Fruit fly (Drosophila melanogaster) whole organism, pupa: ENCODE measurements around the gene bcn92.

Source experiments
- CG10348 ChIP-seq: fragments of 200-800 bp; sonication (Bioruptor generic); IDR thresholded peaks from 2 replicates; pipeline ENCODE4 v1.3.6; 2022; ENCODE audit warnings: missing biosample characterization, missing genetic modification characterization
- CG12605 ChIP-seq: fragments of 200-800 bp; sonication (Bioruptor generic); IDR thresholded peaks from 2 replicates; pipeline ENCODE4 v1.3.6; 2022; ENCODE audit warnings: missing biosample characterization, missing genetic modification characterization
- CG13204 ChIP-seq: fragments of 200-800 bp; sonication (Bioruptor generic); optimal IDR thresholded peaks from 2 replicates; lab custom pipeline; 2018; ENCODE audit warnings: missing biosample characterization, mild to moderate bottlenecking, missing genetic modification characterization, moderate library complexity
- CG14655 ChIP-seq: fragments of 200-800 bp; sonication (Bioruptor generic); optimal IDR thresholded peaks from 3 replicates; lab custom pipeline; 2017; ENCODE audit warnings: mild to moderate bottlenecking, missing biosample characterization, missing genetic modification reagents, missing genetic modification characterization
- CG15710 ChIP-seq: fragments of 200-800 bp; sonication (Bioruptor generic); optimal IDR thresholded peaks from 2 replicates; lab custom pipeline; 2018; ENCODE audit warnings: missing biosample characterization, mild to moderate bottlenecking, missing genetic modification characterization, moderate library complexity
- CG17806 ChIP-seq: fragments of 200-800 bp; sonication (Bioruptor generic); optimal IDR thresholded peaks from 2 replicates; lab custom pipeline; 2018; ENCODE audit warnings: missing biosample characterization, mild to moderate bottlenecking, missing genetic modification characterization, moderate library complexity
- CG32121 ChIP-seq: fragments of 200-800 bp; sonication (Bioruptor generic); IDR thresholded peaks from 2 replicates; pipeline ENCODE4 v1.3.6; 2022; ENCODE audit warnings: missing biosample characterization, missing genetic modification characterization
- CG34367 ChIP-seq: fragments of 200-800 bp; sonication (Bioruptor generic); optimal IDR thresholded peaks from 2 replicates; lab custom pipeline; 2018; ENCODE audit warnings: missing biosample characterization, mild to moderate bottlenecking, missing genetic modification characterization
- CG4496 ChIP-seq: fragments of 200-800 bp; sonication (Bioruptor generic); IDR thresholded peaks from 3 replicates; pipeline ENCODE4 v1.3.6; 2022; ENCODE audit warnings: missing biosample characterization, missing genetic modification characterization
- CG8159 ChIP-seq: fragments of 200-800 bp; sonication (Bioruptor generic); optimal IDR thresholded peaks from 3 replicates; lab custom pipeline; 2018; ENCODE audit warnings: missing biosample characterization, mild to moderate bottlenecking, missing genetic modification characterization, moderate library complexity
- CG8301 ChIP-seq: fragments of 200-800 bp; sonication (Bioruptor generic); optimal IDR thresholded peaks from 2 replicates; lab custom pipeline; 2018; ENCODE audit warnings: missing biosample characterization, mild to moderate bottlenecking, missing genetic modification characterization
- D1 ChIP-seq: fragments of 200-800 bp; sonication (Bioruptor generic); optimal IDR thresholded peaks from 2 replicates; lab custom pipeline; 2018; ENCODE audit warnings: missing biosample characterization, mild to moderate bottlenecking, missing genetic modification characterization, moderate library complexity
- EcR ChIP-seq: fragments of 200-800 bp; sonication (Bioruptor generic); optimal IDR thresholded peaks from 3 replicates; lab custom pipeline; 2019; ENCODE audit warnings: missing biosample characterization, missing genetic modification characterization, mild to moderate bottlenecking, moderate library complexity, missing genetic modification reagents
- Ets98B ChIP-seq: fragments of 200-800 bp; sonication (Bioruptor generic); IDR thresholded peaks from 2 replicates; pipeline ENCODE4 v1.3.6; 2022; ENCODE audit warnings: missing biosample characterization, missing genetic modification characterization
- Pif1A ChIP-seq: fragments of 200-800 bp; sonication (Bioruptor generic); optimal IDR thresholded peaks from 3 replicates; lab custom pipeline; 2016; ENCODE audit warnings: missing biosample characterization, missing genetic modification characterization
- Pif1B ChIP-seq: fragments of 200-800 bp; sonication (Bioruptor generic); optimal IDR thresholded peaks from 3 replicates; lab custom pipeline; 2016; ENCODE audit warnings: missing biosample characterization, missing genetic modification characterization
- Snoo ChIP-seq: fragments of 200-800 bp; sonication (Bioruptor generic); optimal IDR thresholded peaks from 3 replicates; lab custom pipeline; 2017; ENCODE audit warnings: missing biosample characterization, mild to moderate bottlenecking, missing genetic modification characterization, inconsistent platforms
- fd96Ca ChIP-seq: fragments of 200-800 bp; sonication (Bioruptor generic); IDR thresholded peaks from 3 replicates; pipeline ENCODE4 v1.3.6; 2022; ENCODE audit warnings: missing biosample characterization, missing genetic modification characterization
- rn ChIP-seq: fragments of 200-800 bp; sonication (Bioruptor generic); IDR thresholded peaks from 2 replicates; pipeline ENCODE4 v1.3.6; 2022; ENCODE audit warnings: missing biosample characterization, missing genetic modification characterization

Gene bcn92

dm6 chrX:2168485-2169199 is 19.2 kb upstream of the bcn92 start:
- TF ChIP-seq CG32121 (GFP tag; lab: Robert Waterston, UW) (peak; percentile 62), Ets98B (GFP tag; lab: Robert Waterston, UW) (no peak)
- TF ChIP-seq, all 21 proteins: peak for 1

- TF ChIP-seq D1 (tag; lab: Kevin White, UChicago) (no peak), Snoo (no peak), CG8301 (tag; lab: Kevin White, UChicago) (peak; percentile 80), Ets98B (GFP tag; lab: Robert Waterston, UW) (peak; percentile 85), CG10348 (GFP tag; lab: Robert Waterston, UW) (0 out of 2 replicates have a peak, but pooled peaks have one; percentile 47), CG12605 (GFP tag; lab: Robert Waterston, UW) (peak; percentile 64), fd96Ca (GFP tag; lab: Robert Waterston, UW) (peak; percentile 87), CG4496 (GFP tag; lab: Robert Waterston, UW) (peak; percentile 90), CG32121 (GFP tag; lab: Robert Waterston, UW) (peak; percentile 69), rn (GFP tag; lab: Robert Waterston, UW) (peak; percentile 49; the same call in 1 of the 2 replicates)
These were observed 16.7 kb upstream of the bcn92 start for dm6 chrX:2166129-2166528.

- peak; percentile 36; the same call in 1 of the 2 replicates for TF ChIP-seq CG10348 (GFP tag; lab: Robert Waterston, UW)
- no peak for TF ChIP-seq Snoo
- TF ChIP-seq CG12605 (GFP tag; lab: Robert Waterston, UW): 0 out of 2 replicates have a peak, but pooled peaks have one; percentile 15
- TF ChIP-seq Ets98B (GFP tag; lab: Robert Waterston, UW): peak; percentile 81
- peak; percentile 80 for TF ChIP-seq fd96Ca (GFP tag; lab: Robert Waterston, UW)
- TF ChIP-seq CG4496 (GFP tag; lab: Robert Waterston, UW): peak; percentile 79
- peak; percentile 16 for TF ChIP-seq CG8301 (tag; lab: Kevin White, UChicago)
- no peak for TF ChIP-seq EcR
- TF ChIP-seq CG8159 (tag; lab: Kevin White, UChicago): no peak
- TF ChIP-seq Pif1B: no peak
- TF ChIP-seq Pif1A (GFP tag; lab: Kevin White, UChicago): no peak
- TF ChIP-seq CG32121 (GFP tag; lab: Robert Waterston, UW): peak; percentile 82
- TF ChIP-seq, all 21 proteins: peak for 7
These were observed 15.9 kb upstream of the bcn92 start for dm6 chrX:2165394-2165793.

- TF ChIP-seq CG10348 (GFP tag; lab: Robert Waterston, UW): no peak
- no peak for TF ChIP-seq CG8159 (tag; lab: Kevin White, UChicago)
- TF ChIP-seq Pif1B: no peak
- no peak for TF ChIP-seq EcR
- no peak for TF ChIP-seq CG15710 (tag; lab: Kevin White, UChicago)
- TF ChIP-seq rn (GFP tag; lab: Robert Waterston, UW): no peak
- no peak for TF ChIP-seq Snoo
- TF ChIP-seq CG34367 (tag; lab: Kevin White, UChicago): no peak
- no peak for TF ChIP-seq CG14655 (GFP tag; lab: Kevin White, UChicago)
- no peak for TF ChIP-seq CG17806
- no peak for TF ChIP-seq CG32121 (GFP tag; lab: Robert Waterston, UW)
- TF ChIP-seq CG13204 (GFP tag; lab: Kevin White, UChicago): no peak
- TF ChIP-seq Ets98B (GFP tag; lab: Robert Waterston, UW): no peak
- no peak for TF ChIP-seq CG12605 (GFP tag; lab: Robert Waterston, UW)
- no peak for TF ChIP-seq Pif1A (GFP tag; lab: Kevin White, UChicago)
- TF ChIP-seq D1 (tag; lab: Kevin White, UChicago): no peak
These were observed 13.9 kb upstream of the bcn92 start for dm6 chrX:2163358-2163757.

dm6 chrX:2162130-2162907 is 12.9 kb upstream of the bcn92 start, which contains the start of the genes Cyp4d1 and CG3630:
Gene Cyp4d1, minus strand, starts transcription at chrX:2162180.
Gene CG3630, plus strand, starts transcription at chrX:2162196.
- TF ChIP-seq fd96Ca (GFP tag; lab: Robert Waterston, UW) (no peak), D1 (tag; lab: Kevin White, UChicago) (no peak), Snoo (no peak), CG12605 (GFP tag; lab: Robert Waterston, UW) (no peak), CG32121 (GFP tag; lab: Robert Waterston, UW) (no peak), CG15710 (tag; lab: Kevin White, UChicago) (no peak), EcR (no peak), CG13204 (GFP tag; lab: Kevin White, UChicago) (no peak), CG8301 (tag; lab: Kevin White, UChicago) (no peak), CG17806 (no peak), CG34367 (tag; lab: Kevin White, UChicago) (no peak)

- TF ChIP-seq D1 (tag; lab: Kevin White, UChicago): no peak
- TF ChIP-seq CG12605 (GFP tag; lab: Robert Waterston, UW): no peak
- TF ChIP-seq CG15710 (tag; lab: Kevin White, UChicago): no peak
- TF ChIP-seq CG34367 (tag; lab: Kevin White, UChicago): no peak
- TF ChIP-seq CG4496 (GFP tag; lab: Robert Waterston, UW): no peak
- TF ChIP-seq fd96Ca (GFP tag; lab: Robert Waterston, UW): no peak
- TF ChIP-seq Pif1A (GFP tag; lab: Kevin White, UChicago): no peak
- TF ChIP-seq CG8301 (tag; lab: Kevin White, UChicago): no peak
- no peak for TF ChIP-seq rn (GFP tag; lab: Robert Waterston, UW)
- TF ChIP-seq CG17806: no peak
These were observed 11.6 kb upstream of the bcn92 start for dm6 chrX:2161020-2161419.
